Fruit fly (Drosophila melanogaster) whole organism, embryonic: ENCODE data around the gene CG11085.

Source experiments
- Blimp-1 ChIP-seq: fragments of 200-800 bp; sonication (Bioruptor generic); optimal IDR thresholded peaks from 3 replicates; lab custom pipeline; 2018; ENCODE audit warnings: missing biosample characterization, missing genetic modification characterization, mild to moderate bottlenecking, moderate library complexity, missing genetic modification reagents
- CG10462 ChIP-seq: fragments of 200-800 bp; sonication (Bioruptor generic); optimal IDR thresholded peaks from 2 replicates; lab custom pipeline; 2016; ENCODE audit warnings: missing biosample characterization, missing genetic modification characterization
- CG10654 ChIP-seq: fragments of 200-800 bp; sonication (Bioruptor generic); optimal IDR thresholded peaks from 2 replicates; lab custom pipeline; 2016; ENCODE audit warnings: missing biosample characterization, missing genetic modification characterization
- CG10979 ChIP-seq: fragments of 200-800 bp; sonication (Bioruptor generic); optimal IDR thresholded peaks from 2 replicates; lab custom pipeline; 2018; ENCODE audit warnings: missing biosample characterization, mild to moderate bottlenecking, missing genetic modification characterization, moderate library complexity
- CG11695 ChIP-seq: fragments of 200-800 bp; sonication (Bioruptor generic); IDR thresholded peaks from 3 replicates; pipeline ENCODE4 v1.3.6; 2022; ENCODE audit warnings: missing biosample characterization, missing genetic modification characterization
- CG12155 ChIP-seq: fragments of 200-800 bp; sonication (Bioruptor generic); optimal IDR thresholded peaks from 3 replicates; lab custom pipeline; 2016; ENCODE audit warnings: missing biosample characterization, missing genetic modification characterization
- CG13775 ChIP-seq: fragments of 200-800 bp; sonication (Bioruptor generic); optimal IDR thresholded peaks from 3 replicates; lab custom pipeline; 2017; ENCODE audit warnings: missing biosample characterization, mild to moderate bottlenecking, missing genetic modification characterization
- CG14667 ChIP-seq: fragments of 200-800 bp; sonication (Bioruptor generic); IDR thresholded peaks from 2 replicates; pipeline ENCODE4 v1.3.6; 2022; ENCODE audit warnings: missing biosample characterization, missing genetic modification characterization
- CG14965 ChIP-seq: fragments of 200-800 bp; sonication (Bioruptor generic); optimal IDR thresholded peaks from 2 replicates; lab custom pipeline; 2016; ENCODE audit warnings: missing biosample characterization, missing genetic modification characterization, borderline replicate concordance
- CG18011 ChIP-seq: fragments of 200-800 bp; sonication (Bioruptor generic); optimal IDR thresholded peaks from 2 replicates; lab custom pipeline; 2017; ENCODE audit warnings: missing biosample characterization, missing genetic modification characterization, mild to moderate bottlenecking, moderate library complexity, missing genotype
- CG2875 ChIP-seq: fragments of 200-800 bp; sonication (Bioruptor generic); optimal IDR thresholded peaks from 2 replicates; lab custom pipeline; 2017; ENCODE audit warnings: missing biosample characterization, mild to moderate bottlenecking, missing genetic modification characterization, missing genetic modification reagents
- CG30020 ChIP-seq: fragments of 200-800 bp; optimal IDR thresholded peaks from 2 replicates; lab custom pipeline; 2019; ENCODE audit warnings: missing biosample characterization, mild to moderate bottlenecking, missing genetic modification characterization, moderate library complexity
- CG31388 ChIP-seq: fragments of 200-800 bp; sonication (Bioruptor generic); optimal IDR thresholded peaks from 2 replicates; lab custom pipeline; 2016; ENCODE audit warnings: missing biosample characterization, missing genetic modification characterization
- CG4282 ChIP-seq: fragments of 200-800 bp; sonication (Bioruptor generic); optimal IDR thresholded peaks from 2 replicates; lab custom pipeline; 2016; ENCODE audit warnings: missing biosample characterization, missing genetic modification characterization
- CG6683 ChIP-seq: fragments of 200-800 bp; sonication (Bioruptor generic); optimal IDR thresholded peaks from 2 replicates; lab custom pipeline; 2017; ENCODE audit warnings: missing biosample characterization, mild to moderate bottlenecking, missing genetic modification characterization, missing genetic modification reagents
- CG6854 ChIP-seq: fragments of 200-800 bp; sonication (Bioruptor generic); optimal IDR thresholded peaks from 3 replicates; lab custom pipeline; 2017; ENCODE audit warnings: missing biosample characterization, mild to moderate bottlenecking, missing genetic modification characterization
- CG7372 ChIP-seq: fragments of 200-800 bp; sonication (Bioruptor generic); IDR thresholded peaks from 2 replicates; pipeline ENCODE4 v1.3.6; 2022; ENCODE audit warnings: missing biosample characterization, missing genetic modification characterization
- CG9215 ChIP-seq: fragments of 200-800 bp; sonication (Bioruptor generic); IDR thresholded peaks from 2 replicates; pipeline ENCODE4 v1.3.6; 2022; ENCODE audit warnings: missing biosample characterization, missing genetic modification characterization
- CrebB ChIP-seq: fragments of 200-800 bp; sonication (Bioruptor generic); optimal IDR thresholded peaks from 3 replicates; lab custom pipeline; 2018; ENCODE audit warnings: missing biosample characterization, mild to moderate bottlenecking, missing genetic modification characterization
- D ChIP-seq, 2 experiments: fragments of 200-800 bp in 1 of 2; fragments of >200 bp in 1 of 2; sonication (Bioruptor generic) in 1 of 2; optimal IDR thresholded peaks; 2 replicates in 1 of 2; 3 replicates in 1 of 2; lab custom pipeline; 2017; ENCODE audit warnings: mild to moderate bottlenecking in 1 of 2, missing biosample characterization in 1 of 2, missing genetic modification characterization in 1 of 2, missing genetic modification reagents in 1 of 2
- Dbx ChIP-seq: fragments of 200-800 bp; sonication (Bioruptor generic); IDR thresholded peaks from 3 replicates; pipeline ENCODE4 v1.3.6; 2022; ENCODE audit warnings: missing biosample characterization, missing genetic modification characterization
- Ets97D ChIP-seq: fragments of 200-800 bp; sonication (Bioruptor generic); optimal IDR thresholded peaks from 3 replicates; lab custom pipeline; 2016; ENCODE audit warnings: missing biosample characterization, missing genetic modification characterization
- Fer3 ChIP-seq: fragments of 200-800 bp; sonication (Bioruptor generic); optimal IDR thresholded peaks from 2 replicates; lab custom pipeline; 2018; ENCODE audit warnings: missing biosample characterization, mild to moderate bottlenecking, missing genetic modification characterization, moderate library complexity
- HHEX ChIP-seq: fragments of 200-800 bp; sonication (Bioruptor generic); optimal IDR thresholded peaks from 3 replicates; lab custom pipeline; 2017; ENCODE audit warnings: missing biosample characterization, mild to moderate bottlenecking, missing genetic modification characterization, missing genetic modification reagents
- HLH3B ChIP-seq: fragments of 200-800 bp; sonication (Bioruptor generic); IDR thresholded peaks from 2 replicates; pipeline ENCODE4 v1.3.6; 2022; ENCODE audit warnings: missing biosample characterization, missing genetic modification characterization
- Hmx ChIP-seq: fragments of 200-800 bp; sonication (Bioruptor generic); optimal IDR thresholded peaks from 2 replicates; lab custom pipeline; 2016; ENCODE audit warnings: missing biosample characterization, missing genetic modification characterization
- Hsf ChIP-seq: fragments of 200-800 bp; sonication (Bioruptor generic); optimal IDR thresholded peaks from 3 replicates; lab custom pipeline; 2016; ENCODE audit warnings: missing biosample characterization, missing genetic modification characterization
- Mad ChIP-seq: fragments of 200-800 bp; sonication (Bioruptor generic); optimal IDR thresholded peaks from 2 replicates; lab custom pipeline; 2016; ENCODE audit warnings: missing biosample characterization, missing genetic modification characterization
- Nf-YA ChIP-seq: fragments of 200-800 bp; sonication (Bioruptor generic); IDR thresholded peaks from 2 replicates; pipeline ENCODE4 v1.3.6; 2022; ENCODE audit warnings: missing biosample characterization, missing genetic modification characterization
- bsh ChIP-seq, 2 experiments: fragments of 200-800 bp; sonication (Bioruptor generic); optimal IDR thresholded peaks; 2 replicates each; lab custom pipeline; 2017 to 2018; ENCODE audit warnings: mild to moderate bottlenecking in 2 of 2, missing biosample characterization in 2 of 2, missing genetic modification characterization in 2 of 2, moderate library complexity in 1 of 2
- croc ChIP-seq: fragments of 200-800 bp; sonication (Bioruptor generic); conservative IDR thresholded peaks from 3 replicates; pipeline ENCODE4 v1.3.6; 2022; ENCODE audit warnings: missing biosample characterization, missing genetic modification characterization
- en ChIP-seq: fragments of 200-800 bp; sonication (Bioruptor generic); optimal IDR thresholded peaks from 2 replicates; lab custom pipeline; 2016; ENCODE audit warnings: missing biosample characterization, missing genetic modification characterization
- ewg ChIP-seq: fragments of 200-800 bp; sonication (Bioruptor generic); optimal IDR thresholded peaks from 3 replicates; lab custom pipeline; 2017; ENCODE audit warnings: mild to moderate bottlenecking, missing biosample characterization, missing genetic modification reagents, missing genetic modification characterization
- gce ChIP-seq: fragments of 200-800 bp; sonication (Bioruptor generic); IDR thresholded peaks from 3 replicates; pipeline ENCODE4 v1.3.6; 2022; ENCODE audit warnings: missing biosample characterization, missing genetic modification characterization
- gsb ChIP-seq: fragments of 200-800 bp; sonication (Bioruptor generic); IDR thresholded peaks from 2 replicates; pipeline ENCODE4 v1.3.6; 2022; ENCODE audit warnings: missing biosample characterization, missing genetic modification characterization
- ham ChIP-seq: fragments of 200-800 bp; sonication (Bioruptor generic); IDR thresholded peaks from 2 replicates; pipeline ENCODE4 v1.3.6; 2022; ENCODE audit warnings: missing biosample characterization, missing genetic modification characterization
- hb ChIP-seq: fragments of 200-800 bp; sonication (Bioruptor generic); IDR thresholded peaks from 3 replicates; pipeline ENCODE4 v1.3.6; 2022; ENCODE audit warnings: missing biosample characterization, missing genetic modification characterization; ENCODE audit not compliant: partially characterized antibody
- ind ChIP-seq: fragments of 200-800 bp; sonication (Bioruptor generic); optimal IDR thresholded peaks from 3 replicates; lab custom pipeline; 2016; ENCODE audit warnings: missing biosample characterization, missing genetic modification characterization
- insv ChIP-seq, 2 experiments: fragments of 200-800 bp; sonication (Bioruptor generic); optimal IDR thresholded peaks; 3 replicates each; lab custom pipeline; 2016 to 2018; ENCODE audit warnings: missing biosample characterization in 2 of 2, missing genetic modification characterization in 2 of 2
- jigr1 ChIP-seq: fragments of 200-800 bp; sonication (Bioruptor generic); IDR thresholded peaks from 3 replicates; pipeline ENCODE4 v1.3.6; 2022; ENCODE audit warnings: missing biosample characterization, missing genetic modification characterization
- knrl ChIP-seq: fragments of 200-800 bp; sonication (Bioruptor generic); IDR thresholded peaks from 3 replicates; pipeline ENCODE4 v1.3.6; 2022; ENCODE audit warnings: missing biosample characterization, missing genetic modification characterization; ENCODE audit not compliant: partially characterized antibody
- lmd ChIP-seq: fragments of 200-800 bp; sonication (Bioruptor generic); IDR thresholded peaks from 2 replicates; pipeline ENCODE4 v1.3.6; 2022; ENCODE audit warnings: missing biosample characterization, missing genetic modification characterization
- mld ChIP-seq: fragments of 200-800 bp; sonication (Bioruptor generic); IDR thresholded peaks from 3 replicates; pipeline ENCODE4 v1.3.6; 2022; ENCODE audit warnings: missing biosample characterization, missing genetic modification characterization; ENCODE audit not compliant: partially characterized antibody
- seq ChIP-seq: fragments of 200-800 bp; sonication (Bioruptor generic); IDR thresholded peaks from 2 replicates; pipeline ENCODE4 v1.3.6; 2022; ENCODE audit warnings: missing biosample characterization, missing genetic modification characterization
- sima ChIP-seq: fragments of 200-800 bp; sonication (Bioruptor generic); optimal IDR thresholded peaks from 2 replicates; lab custom pipeline; 2016; ENCODE audit warnings: missing biosample characterization, missing genetic modification characterization
- slp2 ChIP-seq: fragments of 200-800 bp; sonication (Bioruptor generic); optimal IDR thresholded peaks from 2 replicates; lab custom pipeline; 2016; ENCODE audit warnings: missing biosample characterization, missing genetic modification characterization
- tin ChIP-seq: fragments of 200-800 bp; sonication (Bioruptor generic); optimal IDR thresholded peaks from 3 replicates; lab custom pipeline; 2016; ENCODE audit warnings: missing biosample characterization, missing genetic modification characterization
- vfl ChIP-seq: fragments of 200-800 bp; sonication (Bioruptor generic); optimal IDR thresholded peaks from 2 replicates; lab custom pipeline; 2016; ENCODE audit warnings: missing biosample characterization, missing genetic modification characterization
- vnd ChIP-seq: fragments of 200-800 bp; sonication (Bioruptor generic); IDR thresholded peaks from 3 replicates; pipeline ENCODE4 v1.3.6; 2022; ENCODE audit warnings: missing biosample characterization, missing genetic modification characterization; ENCODE audit not compliant: partially characterized antibody
- zen ChIP-seq: fragments of 200-800 bp; sonication (Bioruptor generic); optimal IDR thresholded peaks from 3 replicates; lab custom pipeline; 2018; ENCODE audit warnings: missing biosample characterization, mild to moderate bottlenecking, missing genetic modification characterization, moderate library complexity

Gene CG11085

dm6 chrX:12579506-12579999 is 36.6 kb upstream of the CG11085 start (continued):
- TF ChIP-seq CG30020 = peak; percentile 71
- peak; percentile 96 for TF ChIP-seq lmd
- TF ChIP-seq gsb (GFP tag; lab: Robert Waterston, UW) = peak; percentile 88
- TF ChIP-seq CG7372 (GFP tag; lab: Robert Waterston, UW) = peak; percentile 91
- TF ChIP-seq HLH3B (GFP tag; lab: Robert Waterston, UW) = peak; percentile 92
- TF ChIP-seq ham (GFP tag; lab: Robert Waterston, UW) = peak; percentile 73
- peak; percentile 86 for TF ChIP-seq sima (GFP tag; lab: Kevin White, UChicago)
- peak; percentile 83 for TF ChIP-seq CG18011
- TF ChIP-seq vfl (GFP tag; lab: Kevin White, UChicago) = peak; percentile 94
- peak; percentile 91 for TF ChIP-seq CG10654
- TF ChIP-seq mld (GFP tag; lab: Robert Waterston, UW) = no peak
- peak; percentile 73 for TF ChIP-seq CG14965 (GFP tag; lab: Kevin White, UChicago)
- TF ChIP-seq CrebB (tag; lab: Kevin White, UChicago) = peak; percentile 89
- TF ChIP-seq CG10979 (tag; lab: Kevin White, UChicago) = peak; percentile 91
- peak; percentile 93 to 94 for TF ChIP-seq bsh (GFP tag; optimal IDR thresholded peaks at IDR 0.05; lab: Kevin White, UChicago)
- peak; percentile 95 for TF ChIP-seq CG6854
- peak; percentile 93 for TF ChIP-seq CG4282
- TF ChIP-seq ewg (GFP tag; lab: Kevin White, UChicago) = peak; percentile 72
- peak; percentile 93 for TF ChIP-seq Mad (GFP tag; lab: Kevin White, UChicago)
- peak; percentile 92 for TF ChIP-seq tin (GFP tag; lab: Kevin White, UChicago)
- no peak for TF ChIP-seq D (optimal IDR thresholded peaks at IDR 0.05; lab: Kevin White, UChicago)
- peak; percentile 89 for TF ChIP-seq D (GFP tag; optimal IDR thresholded peaks at IDR 0.05; lab: Kevin White, UChicago)
- peak; percentile 80 for TF ChIP-seq CG31388 (GFP tag; lab: Kevin White, UChicago)
- TF ChIP-seq CG2875 = peak; percentile 92
- TF ChIP-seq Fer3 (tag; lab: Kevin White, UChicago) = peak; percentile 96
- peak; percentile 92 for TF ChIP-seq CG12155
- peak; percentile 42 to 72 for TF ChIP-seq insv (GFP tag; optimal IDR thresholded peaks at IDR 0.05; lab: Kevin White, UChicago)
- peak; percentile 94 for TF ChIP-seq en (GFP tag; lab: Kevin White, UChicago)
- TF ChIP-seq zen = peak; percentile 74
- peak; percentile 95 for TF ChIP-seq slp2 (GFP tag; lab: Kevin White, UChicago)
- TF ChIP-seq Nf-YA (GFP tag; lab: Robert Waterston, UW) = peak; percentile 86
- peak; percentile 96 for TF ChIP-seq CG11695 (GFP tag; lab: Robert Waterston, UW)
- peak; percentile 84 for TF ChIP-seq CG14667 (GFP tag; lab: Robert Waterston, UW)
- TF ChIP-seq CG10462 (GFP tag; lab: Kevin White, UChicago) = peak; percentile 87
- TF ChIP-seq Ets97D (GFP tag; lab: Kevin White, UChicago) = peak; percentile 82
- peak; percentile 93 for TF ChIP-seq CG9215
- peak; percentile 94 for TF ChIP-seq ind
- no peak for TF ChIP-seq knrl (GFP tag; lab: Robert Waterston, UW)
- peak; percentile 89 for TF ChIP-seq CG6683 (GFP tag; lab: Kevin White, UChicago)
- TF ChIP-seq HHEX (GFP tag; lab: Kevin White, UChicago) = peak; percentile 96
- peak; percentile 97 for TF ChIP-seq Hsf (GFP tag; lab: Kevin White, UChicago)
- TF ChIP-seq gce (GFP tag; lab: Robert Waterston, UW) = peak; percentile 87; the same call in 2 of the 3 replicates
- TF ChIP-seq hb (GFP tag; lab: Robert Waterston, UW) = no peak
- TF ChIP-seq CG13775 (GFP tag; lab: Kevin White, UChicago) = peak; percentile 96
- peak; percentile 78 for TF ChIP-seq croc (GFP tag; lab: Robert Waterston, UW)
- peak; percentile 81 for TF ChIP-seq Hmx (GFP tag; lab: Kevin White, UChicago)
- peak; percentile 88 for TF ChIP-seq Blimp-1 (GFP tag; lab: Kevin White, UChicago)
- TF ChIP-seq vnd (GFP tag; lab: Robert Waterston, UW) = no peak
- peak; percentile 85; the same call in 2 of the 3 replicates for TF ChIP-seq jigr1 (GFP tag; lab: Robert Waterston, UW)
- TF ChIP-seq Dbx (GFP tag; lab: Robert Waterston, UW) = peak; percentile 94
- TF ChIP-seq seq (GFP tag; lab: Robert Waterston, UW) = peak; percentile 96
